Fruit fly (Drosophila melanogaster) whole organism, pupa: ENCODE data around the gene CG6028.

Experiments
- CG10348 ChIP-seq: fragments of 200-800 bp; sonication (Bioruptor generic); IDR thresholded peaks from 2 replicates; pipeline ENCODE4 v1.3.6; 2022; ENCODE audit warnings: missing biosample characterization, missing genetic modification characterization
- CG12605 ChIP-seq: fragments of 200-800 bp; sonication (Bioruptor generic); IDR thresholded peaks from 2 replicates; pipeline ENCODE4 v1.3.6; 2022; ENCODE audit warnings: missing biosample characterization, missing genetic modification characterization
- CG13204 ChIP-seq: fragments of 200-800 bp; sonication (Bioruptor generic); optimal IDR thresholded peaks from 2 replicates; lab custom pipeline; 2018; ENCODE audit warnings: missing biosample characterization, mild to moderate bottlenecking, missing genetic modification characterization, moderate library complexity
- CG14655 ChIP-seq: fragments of 200-800 bp; sonication (Bioruptor generic); optimal IDR thresholded peaks from 3 replicates; lab custom pipeline; 2017; ENCODE audit warnings: mild to moderate bottlenecking, missing biosample characterization, missing genetic modification reagents, missing genetic modification characterization
- CG15710 ChIP-seq: fragments of 200-800 bp; sonication (Bioruptor generic); optimal IDR thresholded peaks from 2 replicates; lab custom pipeline; 2018; ENCODE audit warnings: missing biosample characterization, mild to moderate bottlenecking, missing genetic modification characterization, moderate library complexity
- CG17806 ChIP-seq: fragments of 200-800 bp; sonication (Bioruptor generic); optimal IDR thresholded peaks from 2 replicates; lab custom pipeline; 2018; ENCODE audit warnings: missing biosample characterization, mild to moderate bottlenecking, missing genetic modification characterization, moderate library complexity
- CG32121 ChIP-seq: fragments of 200-800 bp; sonication (Bioruptor generic); IDR thresholded peaks from 2 replicates; pipeline ENCODE4 v1.3.6; 2022; ENCODE audit warnings: missing biosample characterization, missing genetic modification characterization
- CG34367 ChIP-seq: fragments of 200-800 bp; sonication (Bioruptor generic); optimal IDR thresholded peaks from 2 replicates; lab custom pipeline; 2018; ENCODE audit warnings: missing biosample characterization, mild to moderate bottlenecking, missing genetic modification characterization
- CG4496 ChIP-seq: fragments of 200-800 bp; sonication (Bioruptor generic); IDR thresholded peaks from 3 replicates; pipeline ENCODE4 v1.3.6; 2022; ENCODE audit warnings: missing biosample characterization, missing genetic modification characterization
- CG8159 ChIP-seq: fragments of 200-800 bp; sonication (Bioruptor generic); optimal IDR thresholded peaks from 3 replicates; lab custom pipeline; 2018; ENCODE audit warnings: missing biosample characterization, mild to moderate bottlenecking, missing genetic modification characterization, moderate library complexity
- CG8301 ChIP-seq: fragments of 200-800 bp; sonication (Bioruptor generic); optimal IDR thresholded peaks from 2 replicates; lab custom pipeline; 2018; ENCODE audit warnings: missing biosample characterization, mild to moderate bottlenecking, missing genetic modification characterization
- CG9948 ChIP-seq: fragments of 200-800 bp; sonication (Bioruptor generic); optimal IDR thresholded peaks from 2 replicates; lab custom pipeline; 2018; ENCODE audit warnings: missing biosample characterization, mild to moderate bottlenecking, missing genetic modification characterization, moderate library complexity
- D1 ChIP-seq: fragments of 200-800 bp; sonication (Bioruptor generic); optimal IDR thresholded peaks from 2 replicates; lab custom pipeline; 2018; ENCODE audit warnings: missing biosample characterization, mild to moderate bottlenecking, missing genetic modification characterization, moderate library complexity
- EcR ChIP-seq: fragments of 200-800 bp; sonication (Bioruptor generic); optimal IDR thresholded peaks from 3 replicates; lab custom pipeline; 2019; ENCODE audit warnings: missing biosample characterization, missing genetic modification characterization, mild to moderate bottlenecking, moderate library complexity, missing genetic modification reagents
- Ets98B ChIP-seq: fragments of 200-800 bp; sonication (Bioruptor generic); IDR thresholded peaks from 2 replicates; pipeline ENCODE4 v1.3.6; 2022; ENCODE audit warnings: missing biosample characterization, missing genetic modification characterization
- Pif1A ChIP-seq: fragments of 200-800 bp; sonication (Bioruptor generic); optimal IDR thresholded peaks from 3 replicates; lab custom pipeline; 2016; ENCODE audit warnings: missing biosample characterization, missing genetic modification characterization
- Pif1B ChIP-seq: fragments of 200-800 bp; sonication (Bioruptor generic); optimal IDR thresholded peaks from 3 replicates; lab custom pipeline; 2016; ENCODE audit warnings: missing biosample characterization, missing genetic modification characterization
- Snoo ChIP-seq: fragments of 200-800 bp; sonication (Bioruptor generic); optimal IDR thresholded peaks from 3 replicates; lab custom pipeline; 2017; ENCODE audit warnings: missing biosample characterization, mild to moderate bottlenecking, missing genetic modification characterization, inconsistent platforms
- fd96Ca ChIP-seq: fragments of 200-800 bp; sonication (Bioruptor generic); IDR thresholded peaks from 3 replicates; pipeline ENCODE4 v1.3.6; 2022; ENCODE audit warnings: missing biosample characterization, missing genetic modification characterization
- gl ChIP-seq: fragments of 200-800 bp; sonication (Bioruptor generic); optimal IDR thresholded peaks from 2 replicates; lab custom pipeline; 2018; ENCODE audit warnings: missing biosample characterization, mild to moderate bottlenecking, missing genetic modification characterization
- rn ChIP-seq: fragments of 200-800 bp; sonication (Bioruptor generic); IDR thresholded peaks from 2 replicates; pipeline ENCODE4 v1.3.6; 2022; ENCODE audit warnings: missing biosample characterization, missing genetic modification characterization

The CG6028 gene

dm6 chr3R:21992909-21993308 lies 32.4 kb downstream of the CG6028 start:
- peak; percentile 69 for TF ChIP-seq CG8301
- peak; percentile 52; the same call in 1 of the 2 replicates for TF ChIP-seq rn (GFP tag; lab: Robert Waterston, UW)
- TF ChIP-seq CG14655 (GFP tag; lab: Kevin White, UChicago) = peak; percentile 70
- no peak for TF ChIP-seq D1 (tag; lab: Kevin White, UChicago)
- peak; percentile 72 for TF ChIP-seq CG32121 (GFP tag; lab: Robert Waterston, UW)
- TF ChIP-seq CG10348 (GFP tag; lab: Robert Waterston, UW) = peak; percentile 43; the same call in 1 of the 2 replicates
- no peak for TF ChIP-seq EcR (GFP tag; lab: Kevin White, UChicago)
- peak; percentile 40 for TF ChIP-seq Snoo
- peak; percentile 53 for TF ChIP-seq CG9948 (tag; lab: Kevin White, UChicago)
- peak; percentile 48 for TF ChIP-seq CG8159 (tag; lab: Kevin White, UChicago)
- TF ChIP-seq CG15710 = peak; percentile 60
- TF ChIP-seq gl (tag; lab: Kevin White, UChicago) = no peak
- TF ChIP-seq CG17806 = peak; percentile 53
- TF ChIP-seq Pif1A (GFP tag; lab: Kevin White, UChicago) = peak; percentile 74
- no peak for TF ChIP-seq CG13204 (GFP tag; lab: Kevin White, UChicago)
- peak; percentile 86 for TF ChIP-seq fd96Ca
- TF ChIP-seq Ets98B (GFP tag; lab: Robert Waterston, UW) = peak; percentile 84
- peak; percentile 40 for TF ChIP-seq Pif1B (GFP tag; lab: Kevin White, UChicago)
- peak; percentile 49 for TF ChIP-seq CG12605
- peak; percentile 52 for TF ChIP-seq CG34367 (tag; lab: Kevin White, UChicago)
- peak; percentile 85 for TF ChIP-seq CG4496 (GFP tag; lab: Robert Waterston, UW)

DNA sequence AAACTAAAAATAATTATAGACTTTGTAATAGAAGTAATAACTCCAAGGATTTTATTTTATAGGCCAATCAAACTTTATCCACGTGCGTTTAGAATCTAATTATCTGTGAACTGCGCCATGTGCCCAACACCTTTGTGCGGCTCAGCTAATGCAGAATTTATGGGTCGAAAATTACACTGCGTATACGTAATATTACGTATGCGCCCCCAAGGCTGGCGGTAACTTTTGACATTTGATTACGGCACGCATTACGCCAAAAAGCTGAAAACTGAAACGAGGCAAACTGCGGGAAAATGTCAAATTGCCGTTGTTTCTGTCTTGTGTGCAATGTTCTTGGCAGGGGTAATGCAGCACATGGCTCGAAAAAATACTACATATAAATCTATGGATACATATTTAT lies 33.7 kb downstream of the CG6028 start:
- no peak for TF ChIP-seq CG13204 (GFP tag; lab: Kevin White, UChicago)
- no peak for TF ChIP-seq CG10348 (GFP tag; lab: Robert Waterston, UW)
- no peak for TF ChIP-seq CG4496 (GFP tag; lab: Robert Waterston, UW)
- TF ChIP-seq CG15710 = no peak
- TF ChIP-seq CG8301 = no peak
- TF ChIP-seq Ets98B (GFP tag; lab: Robert Waterston, UW) = no peak
- no peak for TF ChIP-seq fd96Ca
- TF ChIP-seq CG8159 (tag; lab: Kevin White, UChicago) = no peak

DNA sequence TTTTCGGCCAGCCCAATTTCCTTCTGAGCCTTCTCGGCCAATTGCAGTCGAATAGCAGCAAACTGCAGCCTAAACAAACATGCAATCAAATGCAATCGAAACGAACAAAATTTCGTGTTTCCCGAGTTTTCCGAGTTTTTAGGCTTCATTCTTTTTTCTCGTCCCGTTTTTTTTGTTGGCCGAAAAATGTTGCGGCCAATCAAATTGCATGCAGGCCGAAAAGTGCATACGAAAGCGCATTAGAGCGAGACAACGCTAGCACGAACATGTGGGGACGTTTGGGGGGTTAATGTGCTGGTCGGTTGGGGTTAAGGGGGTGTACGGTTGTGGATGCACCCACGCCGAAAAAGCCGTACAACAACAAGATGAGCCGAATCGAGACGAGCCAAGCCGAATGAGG lies 35.5 kb downstream of the CG6028 start:
- TF ChIP-seq gl (tag; lab: Kevin White, UChicago) (no peak), Pif1A (GFP tag; lab: Kevin White, UChicago) (no peak), rn (GFP tag; lab: Robert Waterston, UW) (0 out of 2 replicates have a peak, but pooled peaks have one; percentile 13), Snoo (no peak), CG32121 (GFP tag; lab: Robert Waterston, UW) (0 out of 2 replicates have a peak, but pooled peaks have one; percentile 45), Pif1B (GFP tag; lab: Kevin White, UChicago) (no peak), CG4496 (GFP tag; lab: Robert Waterston, UW) (peak; percentile 59; the same call in 2 of the 3 replicates), CG13204 (GFP tag; lab: Kevin White, UChicago) (no peak), CG17806 (no peak), Ets98B (GFP tag; lab: Robert Waterston, UW) (peak; percentile 44; the same call in 1 of the 2 replicates), CG34367 (tag; lab: Kevin White, UChicago) (no peak), EcR (GFP tag; lab: Kevin White, UChicago) (no peak), CG12605 (peak; percentile 49; the same call in 1 of the 2 replicates)

dm6 chr3R:21987546-21987945 lies 37.8 kb downstream of the CG6028 start:
- TF ChIP-seq Ets98B (GFP tag; lab: Robert Waterston, UW) = peak; percentile 58
- no peak for TF ChIP-seq gl (tag; lab: Kevin White, UChicago)
- no peak for TF ChIP-seq CG4496 (GFP tag; lab: Robert Waterston, UW)
- no peak for TF ChIP-seq rn (GFP tag; lab: Robert Waterston, UW)
- peak; percentile 36 for TF ChIP-seq CG14655 (GFP tag; lab: Kevin White, UChicago)
- TF ChIP-seq CG9948 (tag; lab: Kevin White, UChicago) = no peak
- no peak for TF ChIP-seq Snoo
- no peak for TF ChIP-seq EcR (GFP tag; lab: Kevin White, UChicago)
- no peak for TF ChIP-seq CG15710
- TF ChIP-seq Pif1A (GFP tag; lab: Kevin White, UChicago) = peak; percentile 5
- no peak for TF ChIP-seq CG8301
- no peak for TF ChIP-seq CG17806
- no peak for TF ChIP-seq CG32121 (GFP tag; lab: Robert Waterston, UW)
- TF ChIP-seq Pif1B (GFP tag; lab: Kevin White, UChicago) = peak; percentile 11
- no peak for TF ChIP-seq fd96Ca
- no peak for TF ChIP-seq CG13204 (GFP tag; lab: Kevin White, UChicago)
- peak; percentile 51; the same call in 1 of the 2 replicates for TF ChIP-seq CG12605
- no peak for TF ChIP-seq CG10348 (GFP tag; lab: Robert Waterston, UW)
- TF ChIP-seq CG34367 (tag; lab: Kevin White, UChicago) = no peak
- no peak for TF ChIP-seq CG8159 (tag; lab: Kevin White, UChicago)
- TF ChIP-seq D1 (tag; lab: Kevin White, UChicago) = no peak

DNA sequence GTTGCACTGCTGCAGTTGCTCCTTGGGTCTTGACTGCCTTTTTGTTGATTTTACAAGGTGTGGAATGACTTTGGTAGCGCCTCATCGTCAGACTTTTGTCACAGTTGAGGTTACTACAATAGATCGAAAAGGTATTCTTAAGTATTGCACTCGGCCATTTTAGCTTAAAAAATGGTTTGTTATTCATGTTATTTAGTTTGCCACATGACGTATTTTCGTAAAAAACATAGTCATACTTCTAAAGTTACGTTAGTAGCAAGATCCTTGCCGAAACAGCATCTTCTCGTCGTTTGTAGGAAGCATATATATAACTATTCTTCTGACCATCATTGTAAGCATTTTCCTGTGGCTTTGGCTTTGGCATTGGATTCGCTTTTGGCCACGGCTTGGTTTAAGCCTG lies 45.9 kb downstream of the CG6028 start:
- no peak for TF ChIP-seq CG34367 (tag; lab: Kevin White, UChicago)
- no peak for TF ChIP-seq CG10348 (GFP tag; lab: Robert Waterston, UW)
- TF ChIP-seq CG14655 (GFP tag; lab: Kevin White, UChicago) = peak; percentile 72
- TF ChIP-seq CG8159 (tag; lab: Kevin White, UChicago) = no peak
- TF ChIP-seq CG8301 = peak; percentile 71
- TF ChIP-seq CG9948 (tag; lab: Kevin White, UChicago) = peak; percentile 21
- TF ChIP-seq CG17806 = no peak
- TF ChIP-seq Snoo = no peak
- TF ChIP-seq fd96Ca = no peak
- TF ChIP-seq CG13204 (GFP tag; lab: Kevin White, UChicago) = no peak
- TF ChIP-seq Pif1A (GFP tag; lab: Kevin White, UChicago) = peak; percentile 4
- TF ChIP-seq rn (GFP tag; lab: Robert Waterston, UW) = no peak
- TF ChIP-seq CG15710 = no peak
